Worm (Caenorhabditis elegans) whole organism, dauer: ENCODE data around the gene R11G1.2.

ENCODE experiments used
- unc-62 ChIP-seq: sonication (generic microtip); optimal IDR thresholded peaks from 2 replicates; lab custom pipeline; 2017; ENCODE audit warnings: missing biosample characterization, missing genetic modification reagents, missing genetic modification characterization

R11G1.2 gene

DNA sequence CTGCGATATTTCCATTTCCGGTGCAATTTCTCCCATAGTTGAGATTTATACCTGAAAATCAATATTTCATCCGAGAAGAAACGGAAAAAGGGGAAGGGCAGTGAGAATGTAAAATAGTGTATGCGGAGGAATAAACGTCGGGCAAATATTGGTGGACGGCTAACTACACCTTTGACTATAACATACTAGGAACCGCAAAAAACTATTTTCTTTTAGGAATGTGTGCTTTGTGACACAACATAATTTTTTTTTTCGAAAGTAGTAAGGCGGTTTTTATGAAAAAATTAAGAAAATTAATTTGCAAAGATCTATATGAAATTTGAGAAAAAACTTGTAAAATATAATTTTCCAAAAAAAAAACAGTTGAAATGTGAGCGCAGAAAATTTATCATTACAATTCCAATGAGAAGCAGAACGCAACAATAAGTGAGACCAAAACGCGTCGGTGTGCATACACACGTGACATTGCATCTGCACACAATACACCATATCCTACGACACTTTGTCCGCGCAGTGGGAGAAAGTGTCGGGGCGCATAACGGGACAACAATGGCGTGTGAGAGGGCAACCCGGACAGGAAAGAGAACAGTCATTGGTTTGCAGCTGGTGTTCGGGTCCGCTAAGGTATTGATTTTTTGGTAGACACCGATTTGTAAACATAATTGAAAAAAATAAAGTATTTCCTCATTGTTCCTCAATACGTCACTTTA is at the start of gene R11G1.2, which contains the start of gene sax-1:
R11G1.2 (plus strand) TSS at position 515 of the 710 bp plus-strand sequence.
sax-1 (minus strand) TSS at position 51 of the 710 bp plus-strand sequence.
- no peak for TF ChIP-seq unc-62

- no peak for TF ChIP-seq unc-62
Observed at ce11 chrX:3601531-3601930, 48.9 kb upstream of the R11G1.2 start, which contains the start of gene C18B2.3. C18B2.3 (plus strand) TSS chrX:3601831.

DNA sequence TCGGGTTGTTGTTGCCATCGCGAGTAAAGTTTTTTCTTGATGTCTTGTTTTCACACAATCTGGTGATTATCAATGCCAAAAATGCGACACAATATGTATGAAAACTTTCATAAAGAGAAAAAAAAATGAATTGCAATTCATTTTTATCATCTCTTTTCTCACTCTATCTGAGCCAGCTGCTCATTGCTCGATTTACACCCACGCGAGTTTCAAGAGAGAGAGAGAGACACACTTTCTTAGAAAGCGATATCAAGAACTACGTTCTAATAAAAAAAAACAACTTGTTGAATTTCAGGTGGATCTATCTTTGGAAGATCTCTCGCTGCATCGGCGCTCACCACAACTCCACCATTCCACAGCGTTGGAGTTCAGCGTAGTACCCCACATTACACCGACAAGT is 47.8 kb upstream of the R11G1.2 start:
- TF ChIP-seq unc-62 = no peak

- TF ChIP-seq unc-62 = no peak
Observed at ce11 chrX:3605727-3606126, 44.7 kb upstream of the R11G1.2 start, which contains the start of gene C18B2.4. C18B2.4 (minus strand) TSS chrX:3605741.

- TF ChIP-seq unc-62 = no peak
Observed at ce11 chrX:3610442-3610841, 40.0 kb upstream of the R11G1.2 start.

- no peak for TF ChIP-seq unc-62
Observed at ce11 chrX:3611042-3611623, 39.3 kb upstream of the R11G1.2 start, which contains the start of gene C18B2.5. C18B2.5 (minus strand) TSS chrX:3611092.

ce11 chrX:3611740-3612139 is 38.7 kb upstream of the R11G1.2 start:
- no peak for TF ChIP-seq unc-62

ce11 chrX:3613665-3614064 is 36.7 kb upstream of the R11G1.2 start:
- no peak for TF ChIP-seq unc-62

ce11 chrX:3617218-3617617 is 33.2 kb upstream of the R11G1.2 start, which contains the start of gene del-9:
del-9 (minus strand) TSS chrX:3617318.
- no peak for TF ChIP-seq unc-62

DNA sequence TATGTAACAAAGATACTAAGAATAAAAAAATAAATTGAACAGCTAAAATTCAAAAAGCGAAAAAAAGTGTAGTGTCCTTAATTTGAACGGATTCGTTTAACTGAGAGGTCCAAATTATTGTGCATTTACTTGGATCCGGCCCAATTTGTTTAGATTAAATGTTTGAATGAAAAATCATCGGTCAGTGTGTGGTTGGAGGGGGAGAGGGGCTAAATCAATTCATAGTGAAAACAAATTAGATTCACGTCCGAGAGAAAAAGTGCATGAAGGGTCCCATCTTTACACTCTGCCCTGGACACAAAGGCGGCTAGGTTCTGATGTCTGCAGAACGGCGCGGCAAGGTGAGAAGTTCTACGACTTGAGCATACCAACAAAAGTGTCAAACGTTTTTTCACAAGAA is 31.6 kb upstream of the R11G1.2 start:
- TF ChIP-seq unc-62 = no peak

ce11 chrX:3623162-3623561 is 27.3 kb upstream of the R11G1.2 start, which contains the start of gene C18B2.2:
C18B2.2 (plus strand) TSS chrX:3623462.
- no peak for TF ChIP-seq unc-62

DNA sequence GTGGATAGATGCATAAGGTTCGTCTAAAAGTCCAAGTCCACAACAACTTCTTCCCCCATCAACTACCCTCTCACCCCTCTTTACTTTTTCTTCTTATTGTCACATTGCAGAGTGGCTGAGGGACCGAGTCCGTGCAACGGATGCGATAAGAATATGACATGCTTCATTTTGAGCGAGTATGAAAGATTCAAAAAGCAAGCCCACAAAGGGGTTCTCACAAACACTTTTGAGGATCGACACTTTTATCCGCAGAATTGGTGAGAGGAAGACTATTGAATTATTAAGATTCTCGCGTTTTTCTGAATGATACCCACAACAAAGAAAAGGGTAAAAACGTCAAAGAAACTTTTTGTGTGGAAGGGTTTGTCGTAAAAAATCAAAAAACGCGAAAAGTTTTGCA is 24.8 kb upstream of the R11G1.2 start:
- no peak for TF ChIP-seq unc-62

ce11 chrX:3628016-3628415 is 22.4 kb upstream of the R11G1.2 start, which contains the start of gene vep-2:
vep-2 (plus strand) TSS chrX:3628316.
- no peak for TF ChIP-seq unc-62

- TF ChIP-seq unc-62 = no peak
Observed at ce11 chrX:3630090-3630489, 20.3 kb upstream of the R11G1.2 start.

- TF ChIP-seq unc-62 = no peak
Observed at ce11 chrX:3631550-3631949, 18.9 kb upstream of the R11G1.2 start.

ce11 chrX:3633654-3634053 is 16.8 kb upstream of the R11G1.2 start, which contains the start of gene gst-11:
gst-11 (minus strand) TSS chrX:3633754.
- no peak for TF ChIP-seq unc-62

DNA sequence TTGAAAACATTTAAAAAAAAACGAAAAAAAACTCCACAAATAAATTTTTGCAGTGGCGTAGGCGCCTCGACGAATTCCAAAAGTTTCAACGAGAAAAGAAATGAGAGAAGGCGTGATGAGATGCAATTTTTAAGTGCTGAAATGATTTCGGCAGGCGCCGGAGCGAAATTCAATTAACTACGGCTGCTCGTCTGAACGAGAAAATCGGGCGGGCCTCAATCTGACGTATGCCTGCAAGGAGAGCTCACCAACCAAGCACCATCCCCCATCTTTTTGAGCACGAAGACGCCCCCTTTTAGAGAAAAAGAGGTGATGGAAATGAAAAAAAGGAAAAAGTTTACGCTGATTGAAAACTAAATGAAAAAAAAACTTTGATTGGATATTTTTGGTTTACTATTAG is 15.6 kb upstream of the R11G1.2 start:
- TF ChIP-seq unc-62 = no peak

ce11 chrX:3644796-3645195 is 5.6 kb upstream of the R11G1.2 start, which contains the start of gene tmem-24:
tmem-24 (minus strand) TSS chrX:3644896.
- TF ChIP-seq unc-62 = no peak
